Fruit fly (Drosophila melanogaster) whole organism, embryonic: ENCODE results near the gene CG18545.

Experiments
- BEAF-32 ChIP-seq: fragments of 200-800 bp; sonication (Bioruptor generic); optimal IDR thresholded peaks from 3 replicates; lab custom pipeline; 2017; ENCODE audit warnings: missing biosample characterization, missing genetic modification characterization, mild to moderate bottlenecking, moderate library complexity, missing genetic modification reagents
- CG11398 ChIP-seq: fragments of 200-800 bp; sonication (Bioruptor generic); optimal IDR thresholded peaks from 2 replicates; lab custom pipeline; 2016; ENCODE audit warnings: missing biosample characterization, missing genetic modification characterization
- CG11504 ChIP-seq: fragments of 200-800 bp; sonication (Bioruptor generic); optimal IDR thresholded peaks from 3 replicates; lab custom pipeline; 2019; ENCODE audit warnings: missing biosample characterization, mild to moderate bottlenecking, missing genetic modification characterization, moderate library complexity
- CG12299 ChIP-seq: fragments of 200-800 bp; sonication (Bioruptor generic); optimal IDR thresholded peaks from 2 replicates; lab custom pipeline; 2018; ENCODE audit warnings: missing biosample characterization, mild to moderate bottlenecking, missing genetic modification characterization
- CG12659 ChIP-seq: fragments of 200-800 bp; sonication (Bioruptor generic); optimal IDR thresholded peaks from 3 replicates; lab custom pipeline; 2017; ENCODE audit warnings: mild to moderate bottlenecking, missing biosample characterization, missing genetic modification reagents, missing genetic modification characterization
- CG13424 ChIP-seq: fragments of 200-800 bp; sonication (Bioruptor generic); optimal IDR thresholded peaks from 2 replicates; lab custom pipeline; 2019; ENCODE audit warnings: missing biosample characterization, mild to moderate bottlenecking, missing genetic modification characterization, moderate library complexity
- CG14710 ChIP-seq: fragments of 200-800 bp; sonication (Bioruptor generic); optimal IDR thresholded peaks from 3 replicates; lab custom pipeline; 2019; ENCODE audit warnings: missing biosample characterization, mild to moderate bottlenecking, missing genetic modification characterization, moderate library complexity
- CG1529 ChIP-seq: fragments of 200-800 bp; sonication (Bioruptor generic); optimal IDR thresholded peaks from 3 replicates; lab custom pipeline; 2018; ENCODE audit warnings: missing biosample characterization, missing genetic modification characterization
- CG18262 ChIP-seq: fragments of 200-800 bp; optimal IDR thresholded peaks from 3 replicates; lab custom pipeline; 2019; ENCODE audit warnings: missing biosample characterization, mild to moderate bottlenecking, missing genetic modification characterization, moderate library complexity
- CG18619 ChIP-seq: fragments of 200-800 bp; sonication (Bioruptor generic); optimal IDR thresholded peaks from 3 replicates; lab custom pipeline; 2017; ENCODE audit warnings: missing biosample characterization, mild to moderate bottlenecking, missing genetic modification characterization
- CG2116 ChIP-seq: fragments of 200-800 bp; sonication (Bioruptor generic); optimal IDR thresholded peaks from 3 replicates; lab custom pipeline; 2018; ENCODE audit warnings: missing biosample characterization, mild to moderate bottlenecking, missing genetic modification characterization
- CG30403 ChIP-seq: fragments of 200-800 bp; sonication (Bioruptor generic); optimal IDR thresholded peaks from 3 replicates; lab custom pipeline; 2016; ENCODE audit warnings: missing biosample characterization, missing genetic modification characterization
- CG34376 ChIP-seq: fragments of 200-800 bp; sonication (Bioruptor generic); optimal IDR thresholded peaks from 2 replicates; lab custom pipeline; 2018; ENCODE audit warnings: missing biosample characterization, mild to moderate bottlenecking, missing genetic modification characterization
- CG3995 ChIP-seq: fragments of 200-800 bp; sonication (Bioruptor generic); optimal IDR thresholded peaks from 3 replicates; lab custom pipeline; 2016; ENCODE audit warnings: missing biosample characterization, missing genetic modification characterization
- CG42726 ChIP-seq: fragments of 200-800 bp; sonication (Bioruptor generic); IDR thresholded peaks from 2 replicates; pipeline ENCODE4 v1.3.6; 2022; ENCODE audit warnings: missing biosample characterization, missing genetic modification characterization; ENCODE audit not compliant: partially characterized antibody
- CG4617 ChIP-seq: fragments of 200-800 bp; sonication (Bioruptor generic); optimal IDR thresholded peaks from 3 replicates; lab custom pipeline; 2016; ENCODE audit warnings: missing biosample characterization, missing genetic modification characterization, borderline replicate concordance
- CG6813 ChIP-seq: fragments of 200-800 bp; sonication (Bioruptor generic); optimal IDR thresholded peaks from 2 replicates; lab custom pipeline; 2017; ENCODE audit warnings: missing biosample characterization, missing genetic modification characterization, mild to moderate bottlenecking, moderate library complexity, missing genetic modification reagents
- CG7556 ChIP-seq: fragments of 200-800 bp; sonication (Bioruptor generic); optimal IDR thresholded peaks from 2 replicates; lab custom pipeline; 2017; ENCODE audit warnings: missing biosample characterization, mild to moderate bottlenecking, missing genetic modification characterization
- CG7745 ChIP-seq: fragments of 200-800 bp; sonication (Bioruptor generic); optimal IDR thresholded peaks from 2 replicates; lab custom pipeline; 2018; ENCODE audit warnings: missing biosample characterization, mild to moderate bottlenecking, missing genetic modification characterization, moderate library complexity
- CG7786 ChIP-seq: fragments of 200-800 bp; sonication (Bioruptor generic); optimal IDR thresholded peaks from 2 replicates; lab custom pipeline; 2016; ENCODE audit warnings: missing biosample characterization, missing genetic modification characterization
- CG7987 ChIP-seq: fragments of 200-800 bp; sonication (Bioruptor generic); optimal IDR thresholded peaks from 2 replicates; lab custom pipeline; 2018; ENCODE audit warnings: missing biosample characterization, mild to moderate bottlenecking, missing genetic modification characterization, moderate library complexity
- CG8924 ChIP-seq: fragments of 200-800 bp; optimal IDR thresholded peaks from 3 replicates; lab custom pipeline; 2019; ENCODE audit warnings: missing biosample characterization, mild to moderate bottlenecking, missing genetic modification characterization, moderate library complexity
- CG9727 ChIP-seq: fragments of 200-800 bp; sonication (Bioruptor generic); optimal IDR thresholded peaks from 3 replicates; lab custom pipeline; 2017; ENCODE audit warnings: missing biosample characterization, mild to moderate bottlenecking, missing genetic modification characterization
- CG9817 ChIP-seq: fragments of 200-800 bp; sonication (Bioruptor generic); optimal IDR thresholded peaks from 2 replicates; lab custom pipeline; 2018; ENCODE audit warnings: missing biosample characterization, mild to moderate bottlenecking, missing genetic modification characterization, moderate library complexity
- CTCF ChIP-seq: fragments of 200-800 bp; sonication (Bioruptor generic); optimal IDR thresholded peaks from 2 replicates; lab custom pipeline; 2017; ENCODE audit warnings: missing biosample characterization, mild to moderate bottlenecking, missing genetic modification characterization, moderate library complexity
- Deaf1 ChIP-seq: fragments of 200-800 bp; optimal IDR thresholded peaks from 3 replicates; lab custom pipeline; 2019; ENCODE audit warnings: missing biosample characterization, mild to moderate bottlenecking, missing genetic modification characterization, moderate library complexity
- Dp ChIP-seq: fragments of 200-800 bp; sonication (Bioruptor generic); optimal IDR thresholded peaks from 2 replicates; lab custom pipeline; 2018; ENCODE audit warnings: missing biosample characterization, mild to moderate bottlenecking, missing genetic modification characterization, moderate library complexity
- Fer1 ChIP-seq: fragments of 200-800 bp; sonication (Bioruptor generic); optimal IDR thresholded peaks from 2 replicates; lab custom pipeline; 2017; ENCODE audit warnings: missing biosample characterization, mild to moderate bottlenecking, missing genetic modification characterization
- Hr51 ChIP-seq, 2 experiments: fragments of 200-800 bp; sonication (Bioruptor generic); optimal IDR thresholded peaks; 2 replicates in 1 of 2; 3 replicates in 1 of 2; lab custom pipeline; 2016 to 2018; ENCODE audit warnings: missing biosample characterization in 2 of 2, missing genetic modification characterization in 2 of 2, mild to moderate bottlenecking in 1 of 2, moderate library complexity in 1 of 2
- MESR4 ChIP-seq: fragments of 200-800 bp; sonication (Bioruptor generic); optimal IDR thresholded peaks from 2 replicates; lab custom pipeline; 2018; ENCODE audit warnings: missing biosample characterization, mild to moderate bottlenecking, missing genetic modification characterization, moderate library complexity
- NfI ChIP-seq: fragments of 200-800 bp; sonication (Bioruptor generic); optimal IDR thresholded peaks from 3 replicates; lab custom pipeline; 2018; ENCODE audit warnings: missing biosample characterization, mild to moderate bottlenecking, missing genetic modification characterization, moderate library complexity
- Pdp1 ChIP-seq, 2 experiments: fragments of 200-800 bp; sonication (Bioruptor generic); optimal IDR thresholded peaks; 3 replicates each; lab custom pipeline; 2016; ENCODE audit warnings: missing biosample characterization in 2 of 2, missing genetic modification characterization in 2 of 2, mild to moderate bottlenecking in 1 of 2, moderate library complexity in 1 of 2
- Side ChIP-seq: fragments of 200-800 bp; sonication (Bioruptor generic); optimal IDR thresholded peaks from 2 replicates; lab custom pipeline; 2016; ENCODE audit warnings: missing biosample characterization, missing genetic modification characterization
- ara ChIP-seq: fragments of 200-800 bp; sonication (Bioruptor generic); IDR thresholded peaks from 2 replicates; pipeline ENCODE4 v1.3.6; 2022; ENCODE audit warnings: missing biosample characterization, missing genetic modification characterization
- caup ChIP-seq: fragments of 200-800 bp; sonication (Bioruptor generic); optimal IDR thresholded peaks from 3 replicates; lab custom pipeline; 2017; ENCODE audit warnings: missing biosample characterization, mild to moderate bottlenecking, missing genetic modification characterization, moderate library complexity; ENCODE audit not compliant: severe bottlenecking
- exex ChIP-seq: fragments of 200-800 bp; sonication (Bioruptor generic); optimal IDR thresholded peaks from 4 replicates; lab custom pipeline; 2018; ENCODE audit warnings: missing biosample characterization, mild to moderate bottlenecking, missing genetic modification characterization, moderate library complexity
- ftz-f1 ChIP-seq: fragments of 200-800 bp; sonication (Bioruptor generic); optimal IDR thresholded peaks from 2 replicates; lab custom pipeline; 2016; ENCODE audit warnings: missing biosample characterization, missing genetic modification characterization
- gro ChIP-seq: fragments of 200-800 bp; sonication (Bioruptor generic); optimal IDR thresholded peaks from 2 replicates; lab custom pipeline; 2016; ENCODE audit warnings: missing biosample characterization, missing genetic modification characterization
- lola ChIP-seq, 3 experiments: fragments of >200 bp in 2 of 3; fragments of 200-800 bp in 1 of 3; sonication (Bioruptor generic) in 1 of 3; optimal IDR thresholded peaks; 2 replicates each; lab custom pipeline; 2017 to 2019; ENCODE audit warnings: missing biosample characterization in 3 of 3, missing genetic modification characterization in 3 of 3, mild to moderate bottlenecking in 1 of 3, moderate library complexity in 1 of 3
- maf-S ChIP-seq: fragments of 200-800 bp; sonication (Bioruptor generic); optimal IDR thresholded peaks from 2 replicates; lab custom pipeline; 2016; ENCODE audit warnings: missing biosample characterization, missing genetic modification characterization
- nerfin-1 ChIP-seq: fragments of 200-800 bp; sonication (Bioruptor generic); optimal IDR thresholded peaks from 3 replicates; lab custom pipeline; 2019; ENCODE audit warnings: missing biosample characterization, mild to moderate bottlenecking, missing genetic modification characterization, moderate library complexity
- nerfin-2 ChIP-seq: fragments of 200-800 bp; sonication (Bioruptor generic); IDR thresholded peaks from 2 replicates; pipeline ENCODE4 v1.3.6; 2022; ENCODE audit warnings: missing biosample characterization, missing genetic modification characterization; ENCODE audit not compliant: partially characterized antibody
- nom ChIP-seq: fragments of 200-800 bp; sonication (Bioruptor generic); optimal IDR thresholded peaks from 2 replicates; lab custom pipeline; 2017; ENCODE audit warnings: missing biosample characterization, missing genetic modification characterization, mild to moderate bottlenecking, moderate library complexity, missing genetic modification reagents
- onecut ChIP-seq: fragments of 200-800 bp; sonication (Bioruptor generic); IDR thresholded peaks from 2 replicates; pipeline ENCODE4 v1.3.6; 2022; ENCODE audit warnings: missing biosample characterization, missing genetic modification characterization
- sens ChIP-seq: fragments of 200-800 bp; sonication (Bioruptor generic); peaks from one replicate; lab custom pipeline; 2016; ENCODE audit warnings: missing biosample characterization, missing genetic modification characterization
- sqz ChIP-seq: fragments of 200-800 bp; sonication (Bioruptor generic); optimal IDR thresholded peaks from 3 replicates; lab custom pipeline; 2018; ENCODE audit warnings: missing biosample characterization, mild to moderate bottlenecking, missing genetic modification characterization
- sug ChIP-seq: fragments of 200-800 bp; optimal IDR thresholded peaks from 2 replicates; lab custom pipeline; 2019; ENCODE audit warnings: missing biosample characterization, mild to moderate bottlenecking, missing genetic modification characterization, moderate library complexity
- twi ChIP-seq: fragments of 200-800 bp; optimal IDR thresholded peaks from 2 replicates; lab custom pipeline; 2019; ENCODE audit warnings: missing biosample characterization, mild to moderate bottlenecking, missing genetic modification characterization, moderate library complexity
- vvl ChIP-seq: fragments of 200-800 bp; sonication (Bioruptor generic); IDR thresholded peaks from 2 replicates; pipeline ENCODE4 v1.3.6; 2022; ENCODE audit warnings: missing biosample characterization, missing genetic modification characterization

CG18545 gene

dm6 chr3R:10377849-10378248 is 37.1 kb downstream of the CG18545 start, which contains the start of gene Rfx (continued):
- TF ChIP-seq exex (tag; lab: Kevin White, UChicago) = peak; percentile 16
- peak in 1 of 2 experiments; percentile 34 for TF ChIP-seq Pdp1 (GFP tag; optimal IDR thresholded peaks at IDR 0.05; lab: Kevin White, UChicago)
- no peak for TF ChIP-seq vvl (GFP tag; lab: Robert Waterston, UW)
- TF ChIP-seq CG7987 (GFP tag; lab: Kevin White, UChicago) = peak; percentile 48
- TF ChIP-seq onecut (GFP tag; lab: Robert Waterston, UW) = 0 out of 2 replicates have a peak, but pooled peaks have one; percentile 10
- no peak for TF ChIP-seq ara (GFP tag; lab: Robert Waterston, UW)
- TF ChIP-seq Deaf1 (tag; lab: Kevin White, UChicago) = no peak
- TF ChIP-seq CG11504 = peak; percentile 99
- peak; percentile 65 for TF ChIP-seq CG9727 (GFP tag; lab: Kevin White, UChicago)
- TF ChIP-seq Hr51 (GFP tag; optimal IDR thresholded peaks at IDR 0.05; lab: Kevin White, UChicago) = peak in 1 of 2 experiments; percentile 26
- peak; percentile 31 for TF ChIP-seq MESR4 (GFP tag; lab: Kevin White, UChicago)
- TF ChIP-seq CG7556 = peak; percentile 43
- peak; percentile 63 for TF ChIP-seq CG2116 (GFP tag; lab: Kevin White, UChicago)
- peak; percentile 14 for TF ChIP-seq CG13424 (tag; lab: Kevin White, UChicago)
- TF ChIP-seq CG1529 (GFP tag; lab: Kevin White, UChicago) = no peak
- peak; percentile 16 for TF ChIP-seq CG18619 (GFP tag; lab: Kevin White, UChicago)
- TF ChIP-seq CG4617 (GFP tag; lab: Kevin White, UChicago) = peak; percentile 67
- no peak for TF ChIP-seq maf-S (GFP tag; lab: Kevin White, UChicago)
- TF ChIP-seq CG3995 (GFP tag; lab: Kevin White, UChicago) = peak; percentile 19
- TF ChIP-seq CG34376 = peak; percentile 51
- TF ChIP-seq CG8924 (tag; lab: Kevin White, UChicago) = peak; percentile 83
- peak; percentile 58 for TF ChIP-seq sug (tag; lab: Kevin White, UChicago)
- TF ChIP-seq sens = peak; percentile 75
- peak; percentile 55 for TF ChIP-seq CG14710 (tag; lab: Kevin White, UChicago)
- TF ChIP-seq sqz (GFP tag; lab: Kevin White, UChicago) = peak; percentile 72
- TF ChIP-seq CG12299 (tag; lab: Kevin White, UChicago) = peak; percentile 57
- no peak for TF ChIP-seq CG42726 (GFP tag; lab: Robert Waterston, UW)
- peak; percentile 97 for TF ChIP-seq Dp (GFP tag; lab: Kevin White, UChicago)
- peak; percentile 28 for TF ChIP-seq CG11398 (GFP tag; lab: Kevin White, UChicago)
- TF ChIP-seq CG30403 = peak; percentile 37
- peak; percentile 8 for TF ChIP-seq CG9817
- peak; percentile 37 for TF ChIP-seq Side (GFP tag; lab: Kevin White, UChicago)
- peak; percentile 43 for TF ChIP-seq twi
- peak; percentile 30 for TF ChIP-seq CG18262 (tag; lab: Kevin White, UChicago)
- TF ChIP-seq nom (GFP tag; lab: Kevin White, UChicago) = peak; percentile 55
- TF ChIP-seq gro (GFP tag; lab: Kevin White, UChicago) = peak; percentile 44
- no peak for TF ChIP-seq lola (GFP tag; optimal IDR thresholded peaks at IDR 0.05; lab: Kevin White, UChicago)
- no peak for TF ChIP-seq ftz-f1 (GFP tag; lab: Kevin White, UChicago)
- TF ChIP-seq caup (GFP tag; lab: Kevin White, UChicago) = peak; percentile 30
- TF ChIP-seq nerfin-1 (tag; lab: Kevin White, UChicago) = peak; percentile 22
- peak; percentile 63 for TF ChIP-seq Fer1 (GFP tag; lab: Kevin White, UChicago)
- TF ChIP-seq CG7745 (tag; lab: Kevin White, UChicago) = no peak
- TF ChIP-seq CTCF (GFP tag; lab: Kevin White, UChicago) = peak; percentile 8
- peak; percentile 50 for TF ChIP-seq CG6813
- peak; percentile 15 for TF ChIP-seq CG7786 (GFP tag; lab: Kevin White, UChicago)
- TF ChIP-seq NfI (GFP tag; lab: Kevin White, UChicago) = peak; percentile 25
- no peak for TF ChIP-seq nerfin-2 (GFP tag; lab: Robert Waterston, UW)
- peak; percentile 69 for TF ChIP-seq CG12659 (GFP tag; lab: Kevin White, UChicago)
- TF ChIP-seq BEAF-32 (GFP tag; lab: Kevin White, UChicago) = peak; percentile 50
